Worm (Caenorhabditis elegans) whole organism, L3 larva: ENCODE measurements around the gene dmsr-5.
"Not testable (repeated sequence)": the region's sequence is repeated elsewhere in the genome, so short reads cannot be mapped to it uniquely, and the experiment has no call there.

ENCODE experiments used
- R02D3.7 ChIP-seq: fragments of 150-350 bp; optimal IDR thresholded peaks from 2 replicates; lab custom pipeline; 2014; ENCODE audit warnings: missing biosample characterization, missing genetic modification characterization
- aly-2 ChIP-seq: fragments of 150-350 bp; optimal IDR thresholded peaks from 2 replicates; lab custom pipeline; 2014; ENCODE audit warnings: missing biosample characterization, missing genetic modification characterization
- ama-1 ChIP-seq: fragments of 150-350 bp; optimal IDR thresholded peaks from 2 replicates; lab custom pipeline; 2018
- ceh-16 ChIP-seq: sonication (generic microtip); optimal IDR thresholded peaks from 2 replicates; lab custom pipeline; 2017; ENCODE audit warnings: missing biosample characterization, missing genetic modification characterization
- ceh-28 ChIP-seq: fragments of 150-350 bp; optimal IDR thresholded peaks from 2 replicates; lab custom pipeline; 2014; ENCODE audit warnings: missing biosample characterization, missing genetic modification reagents, missing genetic modification characterization
- ceh-82 ChIP-seq: fragments of 150-350 bp; optimal IDR thresholded peaks from 2 replicates; lab custom pipeline; 2014; ENCODE audit warnings: missing biosample characterization, missing genetic modification characterization
- ceh-9 ChIP-seq: sonication (generic microtip); optimal IDR thresholded peaks from 2 replicates; lab custom pipeline; 2018; ENCODE audit warnings: missing biosample characterization, missing genetic modification characterization
- daf-12 ChIP-seq: fragments of 150-350 bp; optimal IDR thresholded peaks from 2 replicates; lab custom pipeline; 2014; ENCODE audit warnings: missing biosample characterization, missing genetic modification reagents, missing genetic modification characterization
- elt-1 ChIP-seq: fragments of 150-350 bp; optimal IDR thresholded peaks from 2 replicates; lab custom pipeline; 2014; ENCODE audit warnings: missing biosample characterization, missing genetic modification characterization
- elt-2 ChIP-seq: sonication (generic microtip); optimal IDR thresholded peaks from 2 replicates; lab custom pipeline; 2016; ENCODE audit warnings: missing genetic modification reagents, mild to moderate bottlenecking, missing genetic modification characterization, missing compliant biosample characterization
- elt-3 ChIP-seq, 3 experiments: fragments of 150-350 bp in 1 of 3; sonication (generic microtip) in 2 of 3; optimal IDR thresholded peaks; 2 replicates in 2 of 3; 4 replicates in 1 of 3; lab custom pipeline; 2014 to 2017; ENCODE audit warnings: missing biosample characterization in 3 of 3, missing genetic modification characterization in 3 of 3
- eor-1 ChIP-seq, 2 experiments: fragments of 150-350 bp; optimal IDR thresholded peaks; 2 replicates each; lab custom pipeline; 2014 to 2018; ENCODE audit warnings: missing biosample characterization in 2 of 2, missing genetic modification characterization in 2 of 2
- fkh-10 ChIP-seq: sonication (generic microtip); optimal IDR thresholded peaks from 2 replicates; lab custom pipeline; 2017; ENCODE audit warnings: missing biosample characterization, missing genetic modification reagents, missing genetic modification characterization
- fkh-2 ChIP-seq: fragments of 150-350 bp; optimal IDR thresholded peaks from 2 replicates; lab custom pipeline; 2014; ENCODE audit warnings: missing biosample characterization, missing genetic modification reagents, missing genetic modification characterization
- hmg-11 ChIP-seq: sonication (generic microtip); optimal IDR thresholded peaks from 2 replicates; lab custom pipeline; 2016; ENCODE audit warnings: missing genetic modification characterization, missing compliant biosample characterization
- jun-1 ChIP-seq: fragments of 150-350 bp; optimal IDR thresholded peaks from 2 replicates; lab custom pipeline; 2014; ENCODE audit warnings: missing biosample characterization, missing genetic modification reagents, missing genetic modification characterization
- lin-39 ChIP-seq: fragments of 150-350 bp; optimal IDR thresholded peaks from 2 replicates; lab custom pipeline; 2018; ENCODE audit warnings: missing biosample characterization, missing genetic modification reagents, missing genetic modification characterization
- lsy-12 ChIP-seq: sonication (generic microtip); optimal IDR thresholded peaks from 2 replicates; lab custom pipeline; 2016; ENCODE audit warnings: mild to moderate bottlenecking, missing genetic modification characterization, missing compliant biosample characterization
- mdl-1 ChIP-seq: fragments of 150-350 bp; optimal IDR thresholded peaks from 2 replicates; lab custom pipeline; 2014; ENCODE audit warnings: missing biosample characterization, missing genetic modification characterization
- mml-1 ChIP-seq: fragments of 150-350 bp; sonication (generic microtip); optimal IDR thresholded peaks from 3 replicates; lab custom pipeline; 2014; ENCODE audit warnings: missing biosample characterization, missing genetic modification characterization
- nfya-1 ChIP-seq: sonication (generic microtip); optimal IDR thresholded peaks from 2 replicates; lab custom pipeline; 2017; ENCODE audit warnings: missing genetic modification characterization, mild to moderate bottlenecking, missing compliant biosample characterization, antibody characterized with exemption, moderate library complexity; ENCODE audit not compliant: insufficient read depth
- nhr-11 ChIP-seq: fragments of 150-350 bp; optimal IDR thresholded peaks from 2 replicates; lab custom pipeline; 2014; ENCODE audit warnings: missing biosample characterization, missing genetic modification characterization
- nhr-12 ChIP-seq: fragments of 150-350 bp; optimal IDR thresholded peaks from 2 replicates; lab custom pipeline; 2014; ENCODE audit warnings: missing biosample characterization, missing genetic modification characterization
- nhr-23 ChIP-seq: fragments of 150-350 bp; optimal IDR thresholded peaks from 2 replicates; lab custom pipeline; 2014; ENCODE audit warnings: missing biosample characterization, missing genetic modification reagents, missing genetic modification characterization
- nhr-237 ChIP-seq: fragments of 150-350 bp; optimal IDR thresholded peaks from 2 replicates; lab custom pipeline; 2014; ENCODE audit warnings: missing biosample characterization, missing genetic modification characterization
- nhr-25 ChIP-seq: sonication (generic microtip); optimal IDR thresholded peaks from 2 replicates; lab custom pipeline; 2017; ENCODE audit warnings: missing biosample characterization, missing genetic modification characterization
- nhr-28 ChIP-seq: fragments of 150-350 bp; optimal IDR thresholded peaks from 2 replicates; lab custom pipeline; 2014; ENCODE audit warnings: missing biosample characterization, missing genetic modification characterization
- nhr-43 ChIP-seq: sonication (generic microtip); optimal IDR thresholded peaks from 2 replicates; lab custom pipeline; 2016; ENCODE audit warnings: mild to moderate bottlenecking, missing genetic modification characterization, missing compliant biosample characterization; ENCODE audit not compliant: poor library complexity, severe bottlenecking
- nhr-67 ChIP-seq: fragments of 150-350 bp; optimal IDR thresholded peaks from 2 replicates; lab custom pipeline; 2014; ENCODE audit warnings: missing biosample characterization, missing genetic modification characterization
- pha-4 ChIP-seq: fragments of 150-350 bp; optimal IDR thresholded peaks from 2 replicates; lab custom pipeline; 2014; ENCODE audit warnings: missing biosample characterization, missing genetic modification reagents, missing genetic modification characterization
- pqm-1 ChIP-seq: fragments of 150-350 bp; optimal IDR thresholded peaks from 2 replicates; lab custom pipeline; 2017; ENCODE audit warnings: missing biosample characterization, missing genetic modification characterization, inconsistent platforms
- skn-1 ChIP-seq: fragments of 150-350 bp; optimal IDR thresholded peaks from 2 replicates; lab custom pipeline; 2014; ENCODE audit warnings: missing biosample characterization, missing genetic modification characterization
- unc-39 ChIP-seq: sonication (generic microtip); optimal IDR thresholded peaks from 4 replicates; lab custom pipeline; 2017; ENCODE audit warnings: missing biosample characterization, missing genetic modification characterization
- unc-62 ChIP-seq: fragments of 150-350 bp; sonication (generic microtip); optimal IDR thresholded peaks from 4 replicates; lab custom pipeline; 2014; ENCODE audit warnings: missing biosample characterization, missing genetic modification reagents, missing genetic modification characterization
- ztf-4 ChIP-seq: fragments of 150-350 bp; optimal IDR thresholded peaks from 2 replicates; lab custom pipeline; 2014; ENCODE audit warnings: missing biosample characterization, missing genetic modification characterization

dmsr-5 gene

ce11 chrIII:11036132-11036531 is 41.1 kb upstream of the dmsr-5 start (continued):
- TF ChIP-seq mml-1 (tag; lab: Kevin White, UChicago) (no peak), fkh-2 (tag; lab: Kevin White, UChicago) (no peak), elt-3 (tag; optimal IDR thresholded peaks at IDR 0.05; lab: Kevin White, UChicago) (no peak), unc-39 (tag; lab: Kevin White, UChicago) (no peak), nhr-67 (no peak), ceh-28 (tag; lab: Kevin White, UChicago) (peak; percentile 25), elt-1 (tag; lab: Kevin White, UChicago) (no peak), fkh-10 (GFP tag; lab: Kevin White, UChicago) (no peak), nhr-12 (tag; lab: Kevin White, UChicago) (no peak), nhr-28 (tag; lab: Kevin White, UChicago) (no peak), hmg-11 (tag; lab: Kevin White, UChicago) (peak; percentile 62), mdl-1 (tag; lab: Kevin White, UChicago) (no peak), daf-12 (tag; lab: Kevin White, UChicago) (no peak), nhr-237 (tag; lab: Kevin White, UChicago) (no peak)

- TF ChIP-seq elt-2 (tag; lab: Kevin White, UChicago) (peak; percentile 36), eor-1 (tag; optimal IDR thresholded peaks at IDR 0.05; lab: Kevin White, UChicago) (no peak)
These were observed 37.8 kb upstream of the dmsr-5 start, which contains the start of gene Y48A6B.9 for ce11 chrIII:11032872-11033271. Y48A6B.9 (plus strand) TSS chrIII:11033172.

ce11 chrIII:11031309-11031708 is 36.3 kb upstream of the dmsr-5 start, which contains the start of gene Y48A6B.14:
Y48A6B.14 (plus strand) TSS chrIII:11031609.
- TF ChIP-seq nhr-43 (tag; lab: Kevin White, UChicago) (no peak), nhr-12 (tag; lab: Kevin White, UChicago) (no peak), nhr-11 (no peak)
- TF ChIP-seq, all 47 proteins: peak for 0

ce11 chrIII:11029337-11029736 is 34.3 kb upstream of the dmsr-5 start, which contains the start of gene Y48A6B.8:
Y48A6B.8 (minus strand) TSS chrIII:11029437.
- not testable (repeated sequence) for TF ChIP-seq elt-3 (tag; optimal IDR thresholded peaks at IDR 0.05; lab: Kevin White, UChicago); nfya-1 (tag; lab: Kevin White, UChicago); nhr-11

- TF ChIP-seq pha-4 (tag; lab: Kevin White, UChicago) (peak; percentile 70), skn-1 (tag; lab: Kevin White, UChicago) (peak; percentile 36), nfya-1 (tag; lab: Kevin White, UChicago) (peak; percentile 13), nhr-23 (tag; lab: Kevin White, UChicago) (no peak), R02D3.7 (tag; lab: Kevin White, UChicago) (no peak), ceh-16 (tag; lab: Kevin White, UChicago) (no peak), elt-1 (tag; lab: Kevin White, UChicago) (no peak), ama-1 (no peak), elt-2 (tag; lab: Kevin White, UChicago) (peak; percentile 100), pqm-1 (tag; lab: Kevin White, UChicago) (peak; percentile 99), jun-1 (peak; percentile 20)
These were observed 31.5 kb upstream of the dmsr-5 start, which contains the start of gene Y48A6B.7 for ce11 chrIII:11026516-11027048. Y48A6B.7 (minus strand) TSS chrIII:11026566.

ce11 chrIII:11025138-11025537 is 30.1 kb upstream of the dmsr-5 start:
- TF ChIP-seq unc-62 (GFP tag; lab: Kevin White, UChicago), result no peak
- no peak for TF ChIP-seq skn-1 (tag; lab: Kevin White, UChicago)
- no peak for TF ChIP-seq mml-1 (tag; lab: Kevin White, UChicago)
- TF ChIP-seq nhr-28 (tag; lab: Kevin White, UChicago), result no peak
- no peak for TF ChIP-seq fkh-2 (tag; lab: Kevin White, UChicago)
- no peak for TF ChIP-seq lsy-12 (tag; lab: Kevin White, UChicago)
- TF ChIP-seq lin-39, result no peak
- TF ChIP-seq ceh-82 (tag; lab: Kevin White, UChicago), result no peak
- TF ChIP-seq ztf-4, result no peak
- no peak for TF ChIP-seq eor-1 (tag; optimal IDR thresholded peaks at IDR 0.05; lab: Kevin White, UChicago)
- TF ChIP-seq nhr-23 (tag; lab: Kevin White, UChicago), result no peak
- TF ChIP-seq nhr-25 (tag; lab: Kevin White, UChicago), result no peak
- no peak for TF ChIP-seq ceh-16 (tag; lab: Kevin White, UChicago)
- TF ChIP-seq pqm-1 (tag; lab: Kevin White, UChicago), result no peak
- TF ChIP-seq aly-2 (tag; lab: Kevin White, UChicago), result no peak
- no peak for TF ChIP-seq daf-12 (tag; lab: Kevin White, UChicago)
- no peak for TF ChIP-seq elt-3 (tag; optimal IDR thresholded peaks at IDR 0.05; lab: Kevin White, UChicago)
- no peak for TF ChIP-seq ceh-9 (tag; lab: Kevin White, UChicago)
